Worm (Caenorhabditis elegans): ENCODE results near the gene F01F1.15.

Gene F01F1.15

ce11 chrIII:5875418-5875702 lies 6.0 kb upstream of the F01F1.15 start:
- TF ChIP-seq ztf-28 (GFP tag; IDR thresholded peaks at IDR 0.05) (0 out of 2 replicates have a peak, but pooled peaks have one; percentile 41), Y53G8AR.9 (GFP tag; conservative IDR thresholded peaks at IDR 0.05) (0 out of 2 replicates have a peak, but pooled peaks have one; percentile 24), zfh-2 (GFP tag; conservative IDR thresholded peaks at IDR 0.05) (peak; percentile 61; the same call in 1 of the 2 replicates), hsf-1 (GFP tag; IDR thresholded peaks at IDR 0.05) (0 out of 2 replicates have a peak, but pooled peaks have one; percentile 38), dox-1 (GFP tag; IDR thresholded peaks at IDR 0.05) (peak; percentile 21; the same call in 1 of the 2 replicates), gei-17 (GFP tag; optimal IDR thresholded peaks at IDR 0.05) (no peak), ztf-26 (tag; optimal IDR thresholded peaks at IDR 0.05) (peak; percentile 4), mxl-1 (tag; optimal IDR thresholded peaks at IDR 0.05) (no peak)

ce11 chrIII:5874664-5875417 lies 5.5 kb upstream of the F01F1.15 start:
- 0 out of 2 replicates have a peak, but pooled peaks have one; percentile 10 for TF ChIP-seq ekl-4 (GFP tag; IDR thresholded peaks at IDR 0.05)
- TF ChIP-seq egrh-3 (GFP tag; IDR thresholded peaks at IDR 0.05), result peak; percentile 28; the same call in 1 of the 2 replicates
- TF ChIP-seq ceh-58 (GFP tag; IDR thresholded peaks at IDR 0.05), result no peak
- TF ChIP-seq F52B5.7 (tag; optimal IDR thresholded peaks at IDR 0.05), result no peak
- peak; percentile 54; the same call in 1 of the 2 replicates for TF ChIP-seq zfh-2 (GFP tag; conservative IDR thresholded peaks at IDR 0.05)
- 0 out of 2 replicates have a peak, but pooled peaks have one; percentile 4 for TF ChIP-seq pbrm-1 (GFP tag; IDR thresholded peaks at IDR 0.05)
- peak; percentile 51 for TF ChIP-seq ama-1 (optimal IDR thresholded peaks at IDR 0.05)
- TF ChIP-seq ama-1 (GFP tag; optimal IDR thresholded peaks at IDR 0.05), result no peak
- no peak for TF ChIP-seq lsl-1 (GFP tag; optimal IDR thresholded peaks at IDR 0.05)
- TF ChIP-seq ccch-3 (GFP tag; optimal IDR thresholded peaks at IDR 0.05), result no peak
- no peak for TF ChIP-seq lsy-27 (tag; optimal IDR thresholded peaks at IDR 0.05; ENCODE audit: borderline replicate concordance, insufficient read depth)

ce11 chrIII:5874263-5874662 lies 4.9 kb upstream of the F01F1.15 start:
- TF ChIP-seq egl-18 (GFP tag; IDR thresholded peaks at IDR 0.05), result no peak
- TF ChIP-seq repo-1 (tag; optimal IDR thresholded peaks at IDR 0.05), result peak; percentile 60
- peak in 1 of 3 experiments; percentile 56 for TF ChIP-seq lin-35 (GFP tag; optimal IDR thresholded peaks at IDR 0.05)
- peak; percentile 69; the same call in 1 of the 2 replicates for TF ChIP-seq madf-3 (GFP tag; IDR thresholded peaks at IDR 0.05)
- no peak for TF ChIP-seq F57C9.4 (tag; optimal IDR thresholded peaks at IDR 0.05)
- peak; percentile 89 for TF ChIP-seq ama-1 (optimal IDR thresholded peaks at IDR 0.05)
- TF ChIP-seq ama-1 (GFP tag; optimal IDR thresholded peaks at IDR 0.05), result peak in 1 of 2 experiments; percentile 3
- peak; percentile 4 for TF ChIP-seq tbp1 (GFP tag; optimal IDR thresholded peaks at IDR 0.05)
- TF ChIP-seq Y67H2A.10 (GFP tag; conservative IDR thresholded peaks at IDR 0.05), result no peak
- TF ChIP-seq dox-1 (GFP tag; IDR thresholded peaks at IDR 0.05), result no peak
- TF ChIP-seq fkh-3 (tag; optimal IDR thresholded peaks at IDR 0.05), result no peak
- TF ChIP-seq attf-3 (GFP tag; conservative IDR thresholded peaks at IDR 0.05), result no peak
- TF ChIP-seq nhr-80 (tag; optimal IDR thresholded peaks at IDR 0.05), result peak; percentile 67
- no peak for TF ChIP-seq bed-1 (GFP tag; IDR thresholded peaks at IDR 0.05)
- peak; percentile 42 for TF ChIP-seq ZK185.1 (tag; optimal IDR thresholded peaks at IDR 0.05; ENCODE audit: poor library complexity, severe bottlenecking)
- TF ChIP-seq F57A8.1 (GFP tag; optimal IDR thresholded peaks at IDR 0.05), result no peak
- TF ChIP-seq F37B4.10 (GFP tag; IDR thresholded peaks at IDR 0.05), result no peak
- no peak for TF ChIP-seq bed-2 (GFP tag; IDR thresholded peaks at IDR 0.05)
- peak; percentile 74 for TF ChIP-seq Y53G8AR.9 (GFP tag; conservative IDR thresholded peaks at IDR 0.05)
- TF ChIP-seq nhr-90 (tag; optimal IDR thresholded peaks at IDR 0.05), result peak; percentile 57
- TF ChIP-seq let-607 (tag; optimal IDR thresholded peaks at IDR 0.05), result peak in 1 of 2 experiments; percentile 58
- TF ChIP-seq nfyb-1 (GFP tag; IDR thresholded peaks at IDR 0.05), result peak; percentile 62
- TF ChIP-seq nhr-179 (tag; optimal IDR thresholded peaks at IDR 0.05), result no peak
- peak; percentile 16; the same call in 1 of the 2 replicates for TF ChIP-seq pbrm-1 (GFP tag; IDR thresholded peaks at IDR 0.05)
- peak; percentile 38 for TF ChIP-seq madf-10 (tag; optimal IDR thresholded peaks at IDR 0.05)
- TF ChIP-seq atf-7 (tag; optimal IDR thresholded peaks at IDR 0.05), result peak; percentile 37
- peak; percentile 67 for TF ChIP-seq B0336.3 (GFP tag; IDR thresholded peaks at IDR 0.05)
- no peak for TF ChIP-seq mes-4 (tag; optimal IDR thresholded peaks at IDR 0.05)
- peak; percentile 41 for TF ChIP-seq tlf-1 (GFP tag; optimal IDR thresholded peaks at IDR 0.05)
- no peak for TF ChIP-seq ztf-6 (GFP tag; IDR thresholded peaks at IDR 0.05)
- peak; percentile 19 for TF ChIP-seq lin-54 (GFP tag; optimal IDR thresholded peaks at IDR 0.05)

All from whole organism, young adult.